Fruit fly (Drosophila melanogaster) whole organism, embryonic: Measurements from ENCODE around the gene CG42578.

Experiments
- Awh ChIP-seq: fragments of 200-800 bp; sonication (Bioruptor generic); IDR thresholded peaks from 2 replicates; pipeline ENCODE4, ENCODE4 v1.3.6; 2022; ENCODE audit warnings: missing biosample characterization, missing genetic modification characterization
- C15 ChIP-seq: fragments of 200-800 bp; sonication (Bioruptor generic); IDR thresholded peaks from 3 replicates; pipeline ENCODE4 v1.3.6; 2022; ENCODE audit warnings: missing biosample characterization, missing genetic modification characterization
- CG10543 ChIP-seq: fragments of 200-800 bp; sonication (Bioruptor generic); optimal IDR thresholded peaks from 3 replicates; lab custom pipeline; 2017; ENCODE audit warnings: missing biosample characterization, mild to moderate bottlenecking, missing genetic modification characterization, moderate library complexity
- CG11504 ChIP-seq: fragments of 200-800 bp; sonication (Bioruptor generic); optimal IDR thresholded peaks from 3 replicates; lab custom pipeline; 2019; ENCODE audit warnings: missing biosample characterization, mild to moderate bottlenecking, missing genetic modification characterization, moderate library complexity
- CG12769 ChIP-seq: fragments of 200-800 bp; sonication (Bioruptor generic); optimal IDR thresholded peaks from 2 replicates; lab custom pipeline; 2019; ENCODE audit warnings: missing biosample characterization, mild to moderate bottlenecking, missing genetic modification characterization, moderate library complexity
- CG13296 ChIP-seq: fragments of 200-800 bp; sonication (Bioruptor generic); optimal IDR thresholded peaks from 3 replicates; lab custom pipeline; 2018; ENCODE audit warnings: missing biosample characterization, mild to moderate bottlenecking, missing genetic modification characterization
- CG13424 ChIP-seq: fragments of 200-800 bp; sonication (Bioruptor generic); optimal IDR thresholded peaks from 2 replicates; lab custom pipeline; 2019; ENCODE audit warnings: missing biosample characterization, mild to moderate bottlenecking, missing genetic modification characterization, moderate library complexity
- CG13894 ChIP-seq: fragments of 200-800 bp; sonication (Bioruptor generic); optimal IDR thresholded peaks from 3 replicates; lab custom pipeline; 2018; ENCODE audit warnings: missing biosample characterization, mild to moderate bottlenecking, missing genetic modification characterization, moderate library complexity
- CG16779 ChIP-seq: fragments of 200-800 bp; sonication (Bioruptor generic); IDR thresholded peaks from 2 replicates; pipeline ENCODE4 v1.3.6; 2022; ENCODE audit warnings: missing biosample characterization, missing genetic modification characterization
- CG16863 ChIP-seq: fragments of 200-800 bp; sonication (Bioruptor generic); optimal IDR thresholded peaks from 3 replicates; lab custom pipeline; 2016; ENCODE audit warnings: missing biosample characterization, missing genetic modification characterization
- CG17361 ChIP-seq: fragments of 200-800 bp; sonication (Bioruptor generic); IDR thresholded peaks from 3 replicates; pipeline ENCODE4 v1.3.6; 2022; ENCODE audit warnings: missing biosample characterization, missing genetic modification characterization
- CG18476 ChIP-seq: fragments of 200-800 bp; sonication (Bioruptor generic); optimal IDR thresholded peaks from 2 replicates; lab custom pipeline; 2016; ENCODE audit warnings: missing biosample characterization, mild to moderate bottlenecking, missing genetic modification characterization
- CG18599 ChIP-seq: fragments of 200-800 bp; sonication (Bioruptor generic); optimal IDR thresholded peaks from 3 replicates; lab custom pipeline; 2017; ENCODE audit warnings: missing biosample characterization, missing genetic modification characterization, mild to moderate bottlenecking, moderate library complexity, missing genetic modification reagents
- CG2120 ChIP-seq: fragments of 200-800 bp; sonication (Bioruptor generic); optimal IDR thresholded peaks from 3 replicates; lab custom pipeline; 2016; ENCODE audit warnings: missing biosample characterization, missing genetic modification characterization
- CG30403 ChIP-seq: fragments of 200-800 bp; sonication (Bioruptor generic); optimal IDR thresholded peaks from 3 replicates; lab custom pipeline; 2016; ENCODE audit warnings: missing biosample characterization, missing genetic modification characterization
- CG3163 ChIP-seq: fragments of 200-800 bp; sonication (Bioruptor generic); optimal IDR thresholded peaks from 3 replicates; lab custom pipeline; 2016; ENCODE audit warnings: missing biosample characterization, missing genetic modification characterization
- CG33213 ChIP-seq: fragments of 200-800 bp; sonication (Bioruptor generic); optimal IDR thresholded peaks from 3 replicates; lab custom pipeline; 2016; ENCODE audit warnings: missing biosample characterization, missing genetic modification characterization
- CG4617 ChIP-seq: fragments of 200-800 bp; sonication (Bioruptor generic); optimal IDR thresholded peaks from 3 replicates; lab custom pipeline; 2016; ENCODE audit warnings: missing biosample characterization, missing genetic modification characterization, borderline replicate concordance
- CG6765 ChIP-seq: fragments of 200-800 bp; sonication (Bioruptor generic); optimal IDR thresholded peaks from 3 replicates; lab custom pipeline; 2017; ENCODE audit warnings: missing biosample characterization, mild to moderate bottlenecking, missing genetic modification characterization
- CG7556 ChIP-seq: fragments of 200-800 bp; sonication (Bioruptor generic); optimal IDR thresholded peaks from 2 replicates; lab custom pipeline; 2017; ENCODE audit warnings: missing biosample characterization, mild to moderate bottlenecking, missing genetic modification characterization
- CG8765 ChIP-seq: fragments of 200-800 bp; sonication (Bioruptor generic); IDR thresholded peaks from 2 replicates; pipeline ENCODE4 v1.3.6; 2022; ENCODE audit warnings: missing biosample characterization, missing genetic modification characterization
- CG9215 ChIP-seq: fragments of 200-800 bp; sonication (Bioruptor generic); IDR thresholded peaks from 2 replicates; pipeline ENCODE4 v1.3.6; 2022; ENCODE audit warnings: missing biosample characterization, missing genetic modification characterization
- CHES-1-like ChIP-seq: fragments of 200-800 bp; sonication (Bioruptor generic); optimal IDR thresholded peaks from 2 replicates; lab custom pipeline; 2016; ENCODE audit warnings: missing biosample characterization, missing genetic modification characterization
- D ChIP-seq, 2 experiments: fragments of 200-800 bp in 1 of 2; fragments of >200 bp in 1 of 2; sonication (Bioruptor generic) in 1 of 2; optimal IDR thresholded peaks; 2 replicates in 1 of 2; 3 replicates in 1 of 2; lab custom pipeline; 2017; ENCODE audit warnings: mild to moderate bottlenecking in 1 of 2, missing biosample characterization in 1 of 2, missing genetic modification characterization in 1 of 2, missing genetic modification reagents in 1 of 2
- Dip2 ChIP-seq: fragments of 200-800 bp; sonication (Bioruptor generic); IDR thresholded peaks from 2 replicates; pipeline ENCODE4 v1.3.6; 2022; ENCODE audit warnings: missing biosample characterization, missing genetic modification characterization
- Hmr ChIP-seq: fragments of 200-800 bp; sonication (Bioruptor generic); optimal IDR thresholded peaks from 3 replicates; lab custom pipeline; 2017; ENCODE audit warnings: mild to moderate bottlenecking, missing biosample characterization, missing genetic modification reagents, missing genetic modification characterization
- MBD-R2 ChIP-seq: fragments of 200-800 bp; sonication (Bioruptor generic); IDR thresholded peaks from 2 replicates; pipeline ENCODE4 v1.3.6; 2022; ENCODE audit warnings: missing biosample characterization, missing genetic modification characterization
- Med ChIP-seq: fragments of 200-800 bp; sonication (Bioruptor generic); peaks from one replicate; lab custom pipeline; 2016; ENCODE audit warnings: missing biosample characterization, missing genetic modification characterization, mild to moderate bottlenecking, inconsistent platforms, moderate library complexity
- Mrtf ChIP-seq: fragments of 200-800 bp; sonication (Bioruptor generic); IDR thresholded peaks from 3 replicates; pipeline ENCODE4 v1.3.6; 2022; ENCODE audit warnings: missing biosample characterization, missing genetic modification characterization
- Poxn ChIP-seq: fragments of 200-800 bp; sonication (Bioruptor generic); IDR thresholded peaks from 2 replicates; pipeline ENCODE4 v1.3.6; 2022; ENCODE audit warnings: missing biosample characterization, missing genetic modification characterization
- Sry-β ChIP-seq: fragments of 200-800 bp; sonication (Bioruptor generic); optimal IDR thresholded peaks from 2 replicates; lab custom pipeline; 2018; ENCODE audit warnings: missing biosample characterization, mild to moderate bottlenecking, missing genetic modification characterization, moderate library complexity
- ac ChIP-seq: fragments of 200-800 bp; sonication (Bioruptor generic); optimal IDR thresholded peaks from 3 replicates; lab custom pipeline; 2017; ENCODE audit warnings: missing biosample characterization, mild to moderate bottlenecking, missing genetic modification characterization
- crol ChIP-seq: fragments of 200-800 bp; sonication (Bioruptor generic); IDR thresholded peaks from 2 replicates; pipeline ENCODE4 v1.3.6; 2022; ENCODE audit warnings: missing biosample characterization, missing genetic modification characterization
- dysf ChIP-seq: fragments of 200-800 bp; sonication (Bioruptor generic); IDR thresholded peaks from 3 replicates; pipeline ENCODE4 v1.3.6; 2022; ENCODE audit warnings: missing biosample characterization, missing genetic modification characterization
- eve ChIP-seq, 2 experiments: fragments of >200 bp; optimal IDR thresholded peaks; 2 replicates each; lab custom pipeline; 2017; ENCODE audit warnings: missing biosample characterization in 2 of 2, missing genetic modification characterization in 2 of 2
- ftz-f1 ChIP-seq: fragments of 200-800 bp; sonication (Bioruptor generic); optimal IDR thresholded peaks from 2 replicates; lab custom pipeline; 2016; ENCODE audit warnings: missing biosample characterization, missing genetic modification characterization
- hkb ChIP-seq, 2 experiments: fragments of 200-800 bp in 1 of 2; fragments of >200 bp in 1 of 2; sonication (Bioruptor generic) in 1 of 2; IDR thresholded peaks in 1 of 2; optimal IDR thresholded peaks in 1 of 2; 2 replicates each; pipeline versions ENCODE4 v1.3.6 to Lab custom; 2017 to 2022; ENCODE audit warnings: missing biosample characterization in 1 of 2, missing genetic modification characterization in 1 of 2
- kay ChIP-seq: fragments of 200-800 bp; sonication (Bioruptor generic); optimal IDR thresholded peaks from 2 replicates; lab custom pipeline; 2016; ENCODE audit warnings: missing biosample characterization, missing genetic modification characterization
- lbe ChIP-seq: fragments of 200-800 bp; sonication (Bioruptor generic); optimal IDR thresholded peaks from 2 replicates; lab custom pipeline; 2016; ENCODE audit warnings: missing biosample characterization, mild to moderate bottlenecking, missing genetic modification characterization
- lilli ChIP-seq: fragments of 200-800 bp; sonication (Bioruptor generic); optimal IDR thresholded peaks from 3 replicates; lab custom pipeline; 2016; ENCODE audit warnings: missing biosample characterization, missing genetic modification characterization
- nom ChIP-seq: fragments of 200-800 bp; sonication (Bioruptor generic); optimal IDR thresholded peaks from 2 replicates; lab custom pipeline; 2017; ENCODE audit warnings: missing biosample characterization, missing genetic modification characterization, mild to moderate bottlenecking, moderate library complexity, missing genetic modification reagents
- pnt ChIP-seq: fragments of 200-800 bp; sonication (Bioruptor generic); optimal IDR thresholded peaks from 3 replicates; lab custom pipeline; 2016; ENCODE audit warnings: missing biosample characterization, missing genetic modification characterization
- rib ChIP-seq: fragments of 200-800 bp; sonication (Bioruptor generic); IDR thresholded peaks from 2 replicates; pipeline ENCODE4 v1.3.6; 2022; ENCODE audit warnings: missing biosample characterization, missing genetic modification characterization
- row ChIP-seq: fragments of 200-800 bp; sonication (Bioruptor generic); IDR thresholded peaks from 3 replicates; pipeline ENCODE4 v1.3.6; 2022; ENCODE audit warnings: missing biosample characterization, missing genetic modification characterization
- sens ChIP-seq: fragments of 200-800 bp; sonication (Bioruptor generic); peaks from one replicate; lab custom pipeline; 2016; ENCODE audit warnings: missing biosample characterization, missing genetic modification characterization
- sim ChIP-seq: fragments of 200-800 bp; sonication (Bioruptor generic); IDR thresholded peaks from 2 replicates; pipeline ENCODE4 v1.3.6; 2022; ENCODE audit warnings: missing biosample characterization, missing genetic modification characterization
- slbo ChIP-seq: fragments of 200-800 bp; sonication (Bioruptor generic); IDR thresholded peaks from 2 replicates; pipeline ENCODE4 v1.3.6; 2022; ENCODE audit warnings: missing biosample characterization, missing genetic modification characterization
- zfh2 ChIP-seq: fragments of 200-800 bp; sonication (Bioruptor generic); optimal IDR thresholded peaks from 2 replicates; lab custom pipeline; 2016; ENCODE audit warnings: missing biosample characterization, missing genetic modification characterization

The CG42578 gene

DNA sequence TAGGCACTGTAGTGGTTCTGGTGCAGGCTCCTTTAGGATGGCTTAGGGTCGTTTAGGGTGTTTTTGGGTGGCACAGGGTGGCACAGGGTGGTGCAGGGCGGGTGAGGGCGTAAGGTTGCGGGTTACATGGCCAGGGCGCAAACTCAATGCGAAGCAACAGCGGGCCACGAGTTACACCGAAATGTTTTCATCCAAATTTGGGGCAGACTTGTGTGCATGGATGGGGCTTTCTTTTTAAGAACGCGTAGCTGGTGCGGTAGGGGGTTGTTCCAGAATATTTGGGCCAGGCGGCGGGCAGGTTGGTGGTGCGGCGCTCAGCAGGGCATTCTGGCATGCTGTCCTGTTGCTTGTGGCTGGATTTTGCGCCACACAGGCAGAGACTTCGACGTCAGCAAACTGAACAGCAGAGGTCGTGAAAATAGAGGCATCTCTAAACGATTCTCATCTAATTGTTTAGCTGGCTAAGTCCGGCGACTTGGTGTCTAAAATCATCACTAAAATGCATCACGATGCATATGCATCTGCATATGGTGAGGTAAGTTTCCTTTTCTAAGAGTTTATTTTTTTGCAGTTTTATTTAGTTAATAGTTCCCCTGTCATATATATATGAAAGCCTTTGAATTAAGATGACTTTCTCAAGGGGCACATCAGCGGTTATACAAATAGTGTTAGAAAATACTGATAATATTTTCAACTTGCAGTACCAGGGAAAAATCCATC is 1.9 kb downstream of the CG42578 start (continued):
- TF ChIP-seq CG18476 (GFP tag; lab: Kevin White, UChicago) (no peak), zfh2 (no peak), CG30403 (GFP tag; lab: Kevin White, UChicago) (no peak), CG2120 (GFP tag; lab: Kevin White, UChicago) (peak; percentile 30), CG13894 (tag; lab: Kevin White, UChicago) (peak; percentile 41), CG17361 (GFP tag; lab: Robert Waterston, UW) (0 out of 3 replicates have a peak, but pooled peaks have one; percentile 33), C15 (GFP tag; lab: Robert Waterston, UW) (no peak), nom (GFP tag; lab: Kevin White, UChicago) (no peak), dysf (0 out of 3 replicates have a peak, but pooled peaks have one; percentile 12), CG10543 (peak; percentile 8), slbo (GFP tag; lab: Robert Waterston, UW) (0 out of 2 replicates have a peak, but pooled peaks have one; percentile 11), lilli (GFP tag; lab: Kevin White, UChicago) (peak; percentile 16), sim (GFP tag; lab: Robert Waterston, UW) (no peak), Mrtf (GFP tag; lab: Robert Waterston, UW) (no peak), Awh (GFP tag; lab: Robert Waterston, UW) (no peak), lbe (GFP tag; lab: Kevin White, UChicago) (no peak), crol (GFP tag; lab: Robert Waterston, UW) (peak; percentile 60), row (GFP tag; lab: Robert Waterston, UW) (peak; percentile 26; the same call in 2 of the 3 replicates), Poxn (GFP tag; lab: Robert Waterston, UW) (no peak), CG12769 (tag; lab: Kevin White, UChicago) (no peak), CG7556 (GFP tag; lab: Kevin White, UChicago) (peak; percentile 52), CG9215 (GFP tag; lab: Robert Waterston, UW) (0 out of 2 replicates have a peak, but pooled peaks have one; percentile 17), Hmr (GFP tag; lab: Kevin White, UChicago) (peak; percentile 36), kay (GFP tag; lab: Kevin White, UChicago) (no peak), CG4617 (no peak), Med (GFP tag; lab: Kevin White, UChicago) (peak; percentile 34), CG13424 (tag; lab: Kevin White, UChicago) (peak; percentile 18), MBD-R2 (no peak), eve (GFP tag; optimal IDR thresholded peaks at IDR 0.05; lab: Kevin White, UChicago) (no peak), CHES-1-like (GFP tag; lab: Kevin White, UChicago) (no peak), Dip2 (GFP tag; lab: Robert Waterston, UW) (no peak), CG13296 (GFP tag; lab: Kevin White, UChicago) (peak; percentile 2)
- TF ChIP-seq, all 482 proteins: peak for 42

DNA sequence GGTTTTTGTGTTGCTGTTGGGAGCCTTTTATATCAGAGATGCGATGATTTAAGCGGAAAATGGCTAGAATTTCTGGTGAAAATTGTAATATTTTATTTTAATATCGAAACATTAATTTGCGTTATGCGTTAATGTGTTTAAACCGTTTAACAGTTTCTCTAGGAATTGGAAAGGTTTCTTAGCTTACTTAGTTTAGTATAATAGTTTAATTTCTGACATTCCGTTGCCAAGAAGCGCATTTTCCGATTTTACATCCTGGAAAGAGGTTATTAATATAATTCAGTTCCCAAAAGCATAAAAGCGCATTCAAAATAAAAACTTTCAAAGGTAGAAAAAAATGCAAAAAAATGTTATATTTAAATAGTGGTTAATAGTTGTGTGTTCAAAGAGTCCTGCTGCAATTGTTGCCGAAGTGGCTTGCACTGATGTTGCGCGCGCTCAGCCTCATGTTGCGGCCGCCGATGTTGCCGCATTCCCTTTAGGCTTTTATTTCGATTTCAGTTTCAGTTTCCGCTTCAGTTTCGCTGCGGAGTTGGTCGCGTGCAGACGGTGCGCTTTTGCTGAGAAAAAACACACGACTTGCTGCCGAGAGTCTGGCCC is 2.8 kb downstream of the CG42578 start, which contains the start of gene tbc:
TSS of gene tbc (plus strand) at position 504 of the 600 bp plus-strand sequence.
- no peak for TF ChIP-seq CG8765
- no peak for TF ChIP-seq ac (GFP tag; lab: Kevin White, UChicago)
- TF ChIP-seq D (optimal IDR thresholded peaks at IDR 0.05; lab: Kevin White, UChicago): no peak
- no peak for TF ChIP-seq D (GFP tag; optimal IDR thresholded peaks at IDR 0.05; lab: Kevin White, UChicago)
- TF ChIP-seq CG18599 (GFP tag; lab: Kevin White, UChicago): no peak
- TF ChIP-seq hkb (optimal IDR thresholded peaks at IDR 0.05; lab: Kevin White, UChicago): no peak
- no peak for TF ChIP-seq hkb (GFP tag; IDR thresholded peaks at IDR 0.05; lab: Robert Waterston, UW)
- TF ChIP-seq sens: no peak
- TF ChIP-seq Sry-β (GFP tag; lab: Kevin White, UChicago): peak; percentile 77
- TF ChIP-seq rib (GFP tag; lab: Robert Waterston, UW): no peak
- no peak for TF ChIP-seq CG3163 (GFP tag; lab: Kevin White, UChicago)
- no peak for TF ChIP-seq pnt (GFP tag; lab: Kevin White, UChicago)
- no peak for TF ChIP-seq CHES-1-like (GFP tag; lab: Kevin White, UChicago)
- no peak for TF ChIP-seq CG6765 (GFP tag; lab: Kevin White, UChicago)
- TF ChIP-seq CG33213 (GFP tag; lab: Kevin White, UChicago): no peak
- no peak for TF ChIP-seq CG16863 (GFP tag; lab: Kevin White, UChicago)
- TF ChIP-seq ftz-f1 (GFP tag; lab: Kevin White, UChicago): no peak
- 0 out of 2 replicates have a peak, but pooled peaks have one; percentile 22 for TF ChIP-seq CG16779 (GFP tag; lab: Robert Waterston, UW)
- TF ChIP-seq CG11504 (tag; lab: Kevin White, UChicago): peak; percentile 99
